Worm (Caenorhabditis elegans) whole organism, young adult: ENCODE results near the gene T21B10.3.

Experiments used
- B0019.2 ChIP-seq: fragments of 200-800 bp; sonication (Bioruptor generic); conservative IDR thresholded peaks from 2 replicates; pipeline ENCODE4 v1.3.6; 2022; ENCODE audit warnings: missing genetic modification reagents, missing genetic modification characterization, missing compliant biosample characterization
- C17E4.6 ChIP-seq: fragments of 200-800 bp; sonication (Bioruptor generic); IDR thresholded peaks from 2 replicates; pipeline ENCODE4 v1.3.6; 2022; ENCODE audit warnings: missing genetic modification reagents, missing genetic modification characterization, missing compliant biosample characterization
- F10E7.11 ChIP-seq: sonication (generic microtip); optimal IDR thresholded peaks from 2 replicates; lab custom pipeline; 2017; ENCODE audit warnings: mild to moderate bottlenecking, missing genetic modification characterization, moderate library complexity, missing compliant biosample characterization
- F37B4.10 ChIP-seq: fragments of 200-800 bp; sonication (Bioruptor generic); IDR thresholded peaks from 2 replicates; pipeline ENCODE4 v1.3.6; 2022; ENCODE audit warnings: missing genetic modification characterization, missing compliant biosample characterization
- F39B2.1 ChIP-seq: fragments of 200-800 bp; sonication (Bioruptor generic); IDR thresholded peaks from 2 replicates; pipeline ENCODE4 v1.3.6; 2022; ENCODE audit warnings: missing genetic modification reagents, missing genetic modification characterization, missing compliant biosample characterization
- F55B11.4 ChIP-seq: sonication (generic microtip); optimal IDR thresholded peaks from 2 replicates; lab custom pipeline; 2016; ENCODE audit warnings: missing compliant biosample characterization, missing genetic modification characterization, borderline replicate concordance; ENCODE audit not compliant: insufficient read depth
- K11D2.4 ChIP-seq: fragments of 200-800 bp; sonication (Bioruptor generic); IDR thresholded peaks from 2 replicates; pipeline ENCODE4 v1.3.6; 2022; ENCODE audit warnings: missing genetic modification reagents, missing genetic modification characterization, missing compliant biosample characterization
- Y53G8AR.9 ChIP-seq: fragments of 200-800 bp; sonication (Bioruptor generic); conservative IDR thresholded peaks from 2 replicates; pipeline ENCODE4 v1.3.6; 2022; ENCODE audit warnings: missing genetic modification reagents, missing genetic modification characterization, missing compliant biosample characterization
- akir-1 ChIP-seq: fragments of 200-800 bp; sonication (Bioruptor generic); optimal IDR thresholded peaks from 2 replicates; lab custom pipeline; 2018; ENCODE audit warnings: mild to moderate bottlenecking, missing genetic modification characterization, moderate library complexity, missing compliant biosample characterization
- aptf-3 ChIP-seq: fragments of 200-800 bp; sonication (Bioruptor generic); IDR thresholded peaks from 2 replicates; pipeline ENCODE4 v1.3.6; 2022; ENCODE audit warnings: missing genetic modification characterization, missing compliant biosample characterization
- atf-7 ChIP-seq: sonication (generic microtip); optimal IDR thresholded peaks from 2 replicates; lab custom pipeline; 2017; ENCODE audit warnings: mild to moderate bottlenecking, missing genetic modification characterization, missing compliant biosample characterization
- attf-3 ChIP-seq: fragments of 200-800 bp; sonication (Bioruptor generic); conservative IDR thresholded peaks from 2 replicates; pipeline ENCODE4 v1.3.6; 2022; ENCODE audit warnings: missing genetic modification reagents, missing genetic modification characterization, missing compliant biosample characterization
- bed-2 ChIP-seq: fragments of 200-800 bp; sonication (Bioruptor generic); IDR thresholded peaks from 2 replicates; pipeline ENCODE4 v1.3.6; 2022; ENCODE audit warnings: missing genetic modification reagents, missing genetic modification characterization, missing compliant biosample characterization
- ccch-3 ChIP-seq: fragments of 200-800 bp; sonication (Bioruptor generic); optimal IDR thresholded peaks from 2 replicates; lab custom pipeline; 2018; ENCODE audit warnings: mild to moderate bottlenecking, missing genetic modification characterization, missing compliant biosample characterization
- cebp-1 ChIP-seq, 2 experiments: fragments of 200-800 bp in 1 of 2; sonication (Bioruptor generic) in 1 of 2; sonication (generic microtip) in 1 of 2; IDR thresholded peaks in 1 of 2; optimal IDR thresholded peaks in 1 of 2; 2 replicates each; pipeline versions ENCODE4 v1.3.6 to Lab custom; 2017 to 2022; ENCODE audit warnings: missing compliant biosample characterization in 2 of 2, missing genetic modification characterization in 2 of 2, mild to moderate bottlenecking in 1 of 2, missing genetic modification reagents in 1 of 2, moderate library complexity in 1 of 2
- cebp-2 ChIP-seq: fragments of 200-800 bp; sonication (Bioruptor generic); IDR thresholded peaks from 2 replicates; pipeline ENCODE4 v1.3.6; 2022; ENCODE audit warnings: missing genetic modification characterization, missing compliant biosample characterization
- ceh-100 ChIP-seq: fragments of 200-800 bp; sonication (Bioruptor generic); IDR thresholded peaks from 2 replicates; pipeline ENCODE4 v1.3.6; 2022; ENCODE audit warnings: missing genetic modification reagents, missing genetic modification characterization, missing compliant biosample characterization
- ceh-40 ChIP-seq: fragments of 200-800 bp; sonication (Bioruptor generic); IDR thresholded peaks from 2 replicates; pipeline ENCODE4 v1.3.6; 2022; ENCODE audit warnings: missing genetic modification characterization, missing compliant biosample characterization
- die-1 ChIP-seq: sonication (generic microtip); optimal IDR thresholded peaks from 2 replicates; lab custom pipeline; 2016; ENCODE audit warnings: missing genotype, mild to moderate bottlenecking, missing genetic modification characterization, missing compliant biosample characterization
- dox-1 ChIP-seq: fragments of 200-800 bp; sonication (Bioruptor generic); IDR thresholded peaks from 2 replicates; pipeline ENCODE4 v1.3.6; 2022; ENCODE audit warnings: missing genetic modification reagents, missing genetic modification characterization, missing compliant biosample characterization
- efl-1 ChIP-seq: fragments of 150-350 bp; optimal IDR thresholded peaks from 2 replicates; lab custom pipeline; 2014; ENCODE audit warnings: missing biosample characterization, missing genetic modification reagents, missing genetic modification characterization
- ekl-4 ChIP-seq: fragments of 200-800 bp; sonication (Bioruptor generic); IDR thresholded peaks from 2 replicates; pipeline ENCODE4 v1.3.6; 2022; ENCODE audit warnings: missing genetic modification reagents, missing genetic modification characterization, missing compliant biosample characterization
- ets-4 ChIP-seq: fragments of 200-800 bp; sonication (Bioruptor generic); optimal IDR thresholded peaks from 2 replicates; lab custom pipeline; 2018; ENCODE audit warnings: mild to moderate bottlenecking, missing genetic modification characterization, missing compliant biosample characterization
- hlh-26 ChIP-seq: fragments of 200-800 bp; sonication (Bioruptor generic); conservative IDR thresholded peaks from 2 replicates; pipeline ENCODE4 v1.3.6; 2022; ENCODE audit warnings: missing genetic modification reagents, missing genetic modification characterization, missing compliant biosample characterization
- lag-1 ChIP-seq: fragments of 200-800 bp; sonication (Bioruptor generic); IDR thresholded peaks from 2 replicates; pipeline ENCODE4 v1.3.6; 2022; ENCODE audit warnings: missing genetic modification reagents, missing genetic modification characterization, missing compliant biosample characterization
- let-526 ChIP-seq: fragments of 200-800 bp; sonication (Bioruptor generic); IDR thresholded peaks from 2 replicates; pipeline ENCODE4 v1.3.6; 2022; ENCODE audit warnings: missing genetic modification reagents, missing genetic modification characterization, missing compliant biosample characterization
- lin-40 ChIP-seq: sonication (generic microtip); optimal IDR thresholded peaks from 2 replicates; lab custom pipeline; 2016; ENCODE audit warnings: missing genetic modification characterization, mild to moderate bottlenecking, missing compliant biosample characterization, missing genotype, missing genetic modification reagents
- madf-3 ChIP-seq: fragments of 200-800 bp; sonication (Bioruptor generic); IDR thresholded peaks from 2 replicates; pipeline ENCODE4 v1.3.6; 2022; ENCODE audit warnings: missing genetic modification reagents, missing genetic modification characterization, missing compliant biosample characterization
- madf-6 ChIP-seq: fragments of 200-800 bp; sonication (Bioruptor generic); IDR thresholded peaks from 2 replicates; pipeline ENCODE4 v1.3.6; 2022; ENCODE audit warnings: missing genetic modification reagents, missing genetic modification characterization, missing compliant biosample characterization
- mes-4 ChIP-seq: sonication (generic microtip); optimal IDR thresholded peaks from 2 replicates; lab custom pipeline; 2016; ENCODE audit warnings: missing genotype, missing genetic modification characterization, missing compliant biosample characterization
- nhr-120 ChIP-seq: fragments of 200-800 bp; sonication (Bioruptor generic); IDR thresholded peaks from 2 replicates; pipeline ENCODE4 v1.3.6; 2022; ENCODE audit warnings: missing genetic modification characterization, missing compliant biosample characterization
- nhr-27 ChIP-seq: fragments of 200-800 bp; sonication (Bioruptor generic); optimal IDR thresholded peaks from 2 replicates; lab custom pipeline; 2018; ENCODE audit warnings: mild to moderate bottlenecking, missing genetic modification characterization, moderate library complexity, missing compliant biosample characterization
- pbrm-1 ChIP-seq: fragments of 200-800 bp; sonication (Bioruptor generic); IDR thresholded peaks from 2 replicates; pipeline ENCODE4 v1.3.6; 2022; ENCODE audit warnings: missing genetic modification reagents, missing genetic modification characterization, missing compliant biosample characterization
- pha-4 ChIP-seq: fragments of 150-350 bp; sonication (generic microtip); optimal IDR thresholded peaks from 2 replicates; lab custom pipeline; 2014; ENCODE audit warnings: missing biosample characterization, missing genetic modification reagents, missing genetic modification characterization
- rcor-1 ChIP-seq: fragments of 200-800 bp; sonication (Bioruptor generic); IDR thresholded peaks from 2 replicates; pipeline ENCODE4 v1.3.6; 2022; ENCODE audit warnings: missing genetic modification reagents, missing genetic modification characterization, missing compliant biosample characterization
- rec-8 ChIP-seq, 2 experiments: sonication (generic microtip); optimal IDR thresholded peaks; 2 replicates each; lab custom pipeline; 2016; ENCODE audit warnings: mild to moderate bottlenecking in 2 of 2, missing genetic modification characterization in 2 of 2, missing genetic modification reagents in 2 of 2, missing genotype in 2 of 2, missing biosample characterization in 1 of 2, missing compliant biosample characterization in 1 of 2, moderate library complexity in 1 of 2
- repo-1 ChIP-seq: sonication (generic microtip); optimal IDR thresholded peaks from 2 replicates; lab custom pipeline; 2017; ENCODE audit warnings: mild to moderate bottlenecking, missing genetic modification characterization, missing compliant biosample characterization
- sdz-38 ChIP-seq: sonication (generic microtip); optimal IDR thresholded peaks from 2 replicates; lab custom pipeline; 2016; ENCODE audit warnings: missing genotype, missing genetic modification characterization, missing compliant biosample characterization
- snpc-1.1 ChIP-seq: sonication (generic microtip); optimal IDR thresholded peaks from 2 replicates; lab custom pipeline; 2017; ENCODE audit warnings: missing genetic modification characterization, mild to moderate bottlenecking, missing compliant biosample characterization, antibody characterized with exemption, moderate library complexity, missing genotype, missing genetic modification reagents; ENCODE audit not compliant: insufficient read depth
- tbp1 ChIP-seq: fragments of 200-800 bp; sonication (Bioruptor generic); optimal IDR thresholded peaks from 2 replicates; lab custom pipeline; 2018; ENCODE audit warnings: mild to moderate bottlenecking, missing genetic modification characterization, missing compliant biosample characterization
- tbx-9 ChIP-seq: sonication (generic microtip); optimal IDR thresholded peaks from 2 replicates; lab custom pipeline; 2016; ENCODE audit warnings: borderline replicate concordance, missing genetic modification characterization, inconsistent platforms, missing compliant biosample characterization
- unc-62 ChIP-seq: fragments of 150-350 bp; optimal IDR thresholded peaks from 2 replicates; lab custom pipeline; 2014; ENCODE audit warnings: missing biosample characterization, missing genetic modification reagents, missing genetic modification characterization
- ztf-18 ChIP-seq: sonication (generic microtip); optimal IDR thresholded peaks from 2 replicates; lab custom pipeline; 2016; ENCODE audit warnings: missing genotype, mild to moderate bottlenecking, missing genetic modification characterization, missing compliant biosample characterization
- ztf-22 ChIP-seq: fragments of 200-800 bp; sonication (Bioruptor generic); optimal IDR thresholded peaks from 2 replicates; lab custom pipeline; 2018; ENCODE audit warnings: mild to moderate bottlenecking, missing genetic modification characterization, moderate library complexity, missing compliant biosample characterization
- ztf-26 ChIP-seq: sonication (generic microtip); optimal IDR thresholded peaks from 2 replicates; lab custom pipeline; 2017; ENCODE audit warnings: missing genetic modification characterization, missing compliant biosample characterization
- ztf-3 ChIP-seq: fragments of 200-800 bp; sonication (Bioruptor generic); optimal IDR thresholded peaks from 2 replicates; lab custom pipeline; 2018; ENCODE audit warnings: mild to moderate bottlenecking, missing genetic modification characterization, missing compliant biosample characterization
- ztf-6 ChIP-seq: fragments of 200-800 bp; sonication (Bioruptor generic); IDR thresholded peaks from 2 replicates; pipeline ENCODE4 v1.3.6; 2022; ENCODE audit warnings: missing genetic modification reagents, missing genetic modification characterization, missing compliant biosample characterization

The T21B10.3 gene

ce11 chrII:8929771-8930170, 4.4 kb upstream of the T21B10.3 start, which contains the start of gene mrpl-50 (continued):
- no peak for TF ChIP-seq ceh-40 (GFP tag; lab: Robert Waterston, UW)
- 0 out of 2 replicates have a peak, but pooled peaks have one; percentile 57 for TF ChIP-seq F39B2.1
- no peak for TF ChIP-seq rec-8 (tag; optimal IDR thresholded peaks at IDR 0.05; lab: Kevin White, UChicago)
- TF ChIP-seq bed-2 (GFP tag; lab: Robert Waterston, UW), result no peak
- TF ChIP-seq akir-1 (GFP tag; lab: Kevin White, UChicago), result no peak
- TF ChIP-seq rcor-1 (GFP tag; lab: Robert Waterston, UW), result no peak
- no peak for TF ChIP-seq lag-1
- no peak for TF ChIP-seq pbrm-1
- TF ChIP-seq mes-4 (tag; lab: Kevin White, UChicago), result no peak
- peak; percentile 65 for TF ChIP-seq madf-6 (GFP tag; lab: Robert Waterston, UW)
- TF ChIP-seq let-526 (GFP tag; lab: Robert Waterston, UW), result no peak
- no peak for TF ChIP-seq efl-1 (GFP tag; lab: Kevin White, UChicago)
- TF ChIP-seq pha-4 (tag; lab: Kevin White, UChicago), result no peak
- no peak for TF ChIP-seq ets-4 (GFP tag; lab: Kevin White, UChicago)
- no peak for TF ChIP-seq attf-3 (GFP tag; lab: Robert Waterston, UW)
- no peak for TF ChIP-seq nhr-27 (tag; lab: Kevin White, UChicago)
- TF ChIP-seq ztf-26, result peak; percentile 3
- TF ChIP-seq F55B11.4, result no peak
- TF ChIP-seq madf-3 (GFP tag; lab: Robert Waterston, UW), result peak; percentile 71
- no peak for TF ChIP-seq hlh-26 (GFP tag; lab: Robert Waterston, UW)
- TF ChIP-seq ztf-22 (GFP tag; lab: Kevin White, UChicago), result no peak

ce11 chrII:8930763-8931162, 3.4 kb upstream of the T21B10.3 start, which contains the start of gene enol-1:
enol-1 (plus strand) TSS chrII:8930997.
- TF ChIP-seq atf-7 (tag; lab: Kevin White, UChicago) (no peak), aptf-3 (GFP tag; lab: Robert Waterston, UW) (no peak), ekl-4 (no peak), tbx-9 (tag; lab: Kevin White, UChicago) (no peak), die-1 (no peak), F37B4.10 (GFP tag; lab: Robert Waterston, UW) (no peak), cebp-2 (no peak), C17E4.6 (GFP tag; lab: Robert Waterston, UW) (no peak), ztf-22 (GFP tag; lab: Kevin White, UChicago) (no peak), cebp-1 (GFP tag; IDR thresholded peaks at IDR 0.05; lab: Robert Waterston, UW) (no peak), cebp-1 (tag; optimal IDR thresholded peaks at IDR 0.05; lab: Kevin White, UChicago) (peak; percentile 12), ztf-6 (GFP tag; lab: Robert Waterston, UW) (no peak), ceh-100 (no peak), lin-40 (tag; lab: Kevin White, UChicago) (no peak), ztf-3 (GFP tag; lab: Kevin White, UChicago) (no peak), K11D2.4 (GFP tag; lab: Robert Waterston, UW) (0 out of 2 replicates have a peak, but pooled peaks have one; percentile 14), madf-6 (GFP tag; lab: Robert Waterston, UW) (peak; percentile 90), F10E7.11 (tag; lab: Kevin White, UChicago) (no peak), snpc-1.1 (tag; lab: Kevin White, UChicago) (no peak), unc-62 (no peak), ccch-3 (no peak), pbrm-1 (0 out of 2 replicates have a peak, but pooled peaks have one; percentile 19), tbp1 (GFP tag; lab: Kevin White, UChicago) (no peak), pha-4 (tag; lab: Kevin White, UChicago) (no peak), F55B11.4 (no peak), nhr-27 (tag; lab: Kevin White, UChicago) (no peak), Y53G8AR.9 (no peak), B0019.2 (GFP tag; lab: Robert Waterston, UW) (no peak), nhr-120 (GFP tag; lab: Robert Waterston, UW) (no peak), ets-4 (GFP tag; lab: Kevin White, UChicago) (no peak), dox-1 (no peak), sdz-38 (no peak), ztf-18 (tag; lab: Kevin White, UChicago) (no peak), repo-1 (tag; lab: Kevin White, UChicago) (no peak)
